Worm (Caenorhabditis elegans): ENCODE data around the gene frpr-15.

frpr-15 gene

ce11 chrV:12637238-12637690 is 42.6 kb upstream of the frpr-15 start, which contains the start of gene F56H9.2 (continued):
- no peak for TF ChIP-seq unc-86 (tag; optimal IDR thresholded peaks at IDR 0.05)
- TF ChIP-seq dve-1 (tag; optimal IDR thresholded peaks at IDR 0.05): no peak
- TF ChIP-seq pat-9 (tag; optimal IDR thresholded peaks at IDR 0.05): no peak
- no peak for TF ChIP-seq unc-42 (tag; optimal IDR thresholded peaks at IDR 0.05)
- TF ChIP-seq tbx-2 (tag; optimal IDR thresholded peaks at IDR 0.05): peak; percentile 65
- no peak for TF ChIP-seq pag-3 (tag; optimal IDR thresholded peaks at IDR 0.05; ENCODE audit: borderline replicate concordance)
- peak; percentile 41 for TF ChIP-seq ceh-18 (tag; optimal IDR thresholded peaks at IDR 0.05)
- TF ChIP-seq fkh-10 (GFP tag; optimal IDR thresholded peaks at IDR 0.05): no peak

ce11 chrV:12637764-12638502 is 42.0 kb upstream of the frpr-15 start:
- TF ChIP-seq Y22D7AL.16 (tag; optimal IDR thresholded peaks at IDR 0.05) (no peak), ahr-1 (tag; optimal IDR thresholded peaks at IDR 0.05) (no peak), rnt-1 (tag; optimal IDR thresholded peaks at IDR 0.05) (no peak), ceh-30 (tag; optimal IDR thresholded peaks at IDR 0.05) (no peak), elt-2 (tag; optimal IDR thresholded peaks at IDR 0.05) (peak; percentile 62), F13H6.1 (tag; optimal IDR thresholded peaks at IDR 0.05) (no peak), hlh-6 (tag; optimal IDR thresholded peaks at IDR 0.05) (no peak), unc-42 (tag; optimal IDR thresholded peaks at IDR 0.05) (no peak)

- TF ChIP-seq pag-3 (tag; optimal IDR thresholded peaks at IDR 0.05; ENCODE audit: borderline replicate concordance): no peak
- TF ChIP-seq pros-1 (tag; optimal IDR thresholded peaks at IDR 0.05): no peak
- TF ChIP-seq ceh-2 (tag; optimal IDR thresholded peaks at IDR 0.05): no peak
- no peak for TF ChIP-seq sox-4 (tag; optimal IDR thresholded peaks at IDR 0.05)
- TF ChIP-seq elt-4 (tag; optimal IDR thresholded peaks at IDR 0.05): no peak
- no peak for TF ChIP-seq dve-1 (tag; optimal IDR thresholded peaks at IDR 0.05)
- TF ChIP-seq elt-2 (tag; optimal IDR thresholded peaks at IDR 0.05): no peak
- TF ChIP-seq pat-9 (tag; optimal IDR thresholded peaks at IDR 0.05): no peak
- no peak for TF ChIP-seq pqm-1 (tag; optimal IDR thresholded peaks at IDR 0.05)
- no peak for TF ChIP-seq hlh-15 (tag; optimal IDR thresholded peaks at IDR 0.05)
- TF ChIP-seq hlh-13 (GFP tag; optimal IDR thresholded peaks at IDR 0.05): no peak
- TF ChIP-seq npax-4 (tag; optimal IDR thresholded peaks at IDR 0.05): no peak
- no peak for TF ChIP-seq lin-11 (tag; optimal IDR thresholded peaks at IDR 0.05)
- no peak for TF ChIP-seq ztf-16 (tag; optimal IDR thresholded peaks at IDR 0.05)
- TF ChIP-seq C08G9.2 (tag; optimal IDR thresholded peaks at IDR 0.05): no peak
These were observed 39.5 kb upstream of the frpr-15 start, which contains the start of gene gpa-8 for ce11 chrV:12640384-12640783. Gene gpa-8, minus strand, starts transcription at chrV:12640484.

- TF ChIP-seq K09A11.1 (tag; optimal IDR thresholded peaks at IDR 0.05; ENCODE audit: insufficient read depth) (no peak), unc-42 (tag; optimal IDR thresholded peaks at IDR 0.05) (no peak), dmd-4 (tag; optimal IDR thresholded peaks at IDR 0.05; ENCODE audit: borderline replicate concordance) (no peak), unc-3 (GFP tag; conservative IDR thresholded peaks at IDR 0.05) (no peak), unc-3 (tag; optimal IDR thresholded peaks at IDR 0.05) (no peak), pax-1 (tag; optimal IDR thresholded peaks at IDR 0.05) (no peak), Y22D7AL.16 (tag; optimal IDR thresholded peaks at IDR 0.05) (no peak), hlh-6 (tag; optimal IDR thresholded peaks at IDR 0.05) (no peak), madf-2 (tag; optimal IDR thresholded peaks at IDR 0.05) (no peak), hlh-13 (GFP tag; optimal IDR thresholded peaks at IDR 0.05) (no peak), K02D7.2 (tag; optimal IDR thresholded peaks at IDR 0.05) (no peak), unc-86 (tag; optimal IDR thresholded peaks at IDR 0.05) (no peak), mec-3 (tag; optimal IDR thresholded peaks at IDR 0.05; ENCODE audit: borderline replicate concordance) (no peak), ceh-31 (tag; optimal IDR thresholded peaks at IDR 0.05) (no peak), ceh-24 (tag; optimal IDR thresholded peaks at IDR 0.05) (no peak), pha-2 (tag; optimal IDR thresholded peaks at IDR 0.05) (no peak)
These were observed 35.4 kb upstream of the frpr-15 start, which contains the start of gene F56H9.8 for ce11 chrV:12644500-12644899. Gene F56H9.8, plus strand, starts transcription at chrV:12644800.
